Worm (Caenorhabditis elegans): ENCODE results near the gene col-148.

Gene col-148

DNA sequence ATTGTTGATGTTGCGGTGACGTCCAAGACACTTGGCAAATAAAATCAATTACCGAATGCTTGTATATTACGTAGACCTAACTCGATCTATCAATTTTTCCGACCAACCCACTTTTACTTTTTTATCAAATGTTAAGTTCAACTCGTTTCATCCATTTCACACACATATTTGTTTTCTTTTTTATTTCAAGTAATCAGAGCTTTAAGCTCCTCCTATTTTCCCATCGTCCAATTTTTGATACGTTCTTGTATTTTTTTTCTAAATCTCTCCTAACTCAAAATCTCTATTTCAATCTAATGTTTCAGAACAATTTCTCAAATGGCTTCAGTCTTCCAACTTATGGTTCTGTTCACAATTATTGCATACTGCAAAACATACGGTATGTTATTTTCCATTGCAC is 43.2 kb upstream of the col-148 start, which contains the start of gene ZK856.6:
Gene ZK856.6 (plus strand): TSS at position 301 of the 400 bp plus-strand sequence.
- TF ChIP-seq sup-37 (GFP tag; optimal IDR thresholded peaks at IDR 0.05): no peak
- TF ChIP-seq mep-1 (tag; optimal IDR thresholded peaks at IDR 0.05): no peak
- TF ChIP-seq unc-98 (GFP tag; IDR thresholded peaks at IDR 0.05): no peak
- no peak for TF ChIP-seq C34B4.2 (tag; optimal IDR thresholded peaks at IDR 0.05)
- TF ChIP-seq skn-1 (tag; optimal IDR thresholded peaks at IDR 0.05): no peak
- no peak for TF ChIP-seq nhr-12 (tag; optimal IDR thresholded peaks at IDR 0.05)
- TF ChIP-seq nhr-85 (tag): no peak
- TF ChIP-seq tlp-1 (tag; optimal IDR thresholded peaks at IDR 0.05): no peak
- no peak for TF ChIP-seq ces-1 (GFP tag; optimal IDR thresholded peaks at IDR 0.05)

DNA sequence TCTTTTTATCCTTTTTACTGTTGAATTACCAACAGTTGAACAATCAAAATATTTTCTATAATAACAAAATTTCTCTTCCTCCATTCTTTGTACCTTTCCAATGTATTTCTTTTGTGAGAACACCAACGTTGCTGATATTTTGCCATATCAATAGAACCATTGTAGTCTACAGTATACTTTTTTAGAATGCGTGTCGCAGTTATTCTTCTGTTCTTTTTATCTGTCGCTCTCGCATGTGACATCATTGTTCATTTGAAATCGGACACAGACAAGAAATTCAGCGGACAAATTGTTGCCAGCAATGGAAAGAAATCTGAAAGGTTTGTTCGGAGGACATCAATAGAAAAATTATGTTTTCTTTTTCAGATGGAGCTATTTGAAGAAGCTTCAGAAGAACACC is 39.6 kb upstream of the col-148 start, which contains the start of gene ZK856.7:
Gene ZK856.7 (plus strand): TSS at position 186 of the 400 bp plus-strand sequence.
- TF ChIP-seq nhr-11 (tag; optimal IDR thresholded peaks at IDR 0.05) (no peak), blmp-1 (tag; optimal IDR thresholded peaks at IDR 0.05) (peak; percentile 9), nhr-20 (tag; optimal IDR thresholded peaks at IDR 0.05) (peak; percentile 16)

ce11 chrV:10202340-10202739 is 39.2 kb upstream of the col-148 start:
- TF ChIP-seq unc-30 (tag; optimal IDR thresholded peaks at IDR 0.05): no peak
- no peak for TF ChIP-seq efl-1 (optimal IDR thresholded peaks at IDR 0.05)
- TF ChIP-seq efl-1 (GFP tag; optimal IDR thresholded peaks at IDR 0.05 in 1 of 2): peak in 1 of 2 experiments; percentile 91
- peak; percentile 15 for TF ChIP-seq elt-2 (tag; optimal IDR thresholded peaks at IDR 0.05)
- no peak for TF ChIP-seq blmp-1 (tag; optimal IDR thresholded peaks at IDR 0.05)

DNA sequence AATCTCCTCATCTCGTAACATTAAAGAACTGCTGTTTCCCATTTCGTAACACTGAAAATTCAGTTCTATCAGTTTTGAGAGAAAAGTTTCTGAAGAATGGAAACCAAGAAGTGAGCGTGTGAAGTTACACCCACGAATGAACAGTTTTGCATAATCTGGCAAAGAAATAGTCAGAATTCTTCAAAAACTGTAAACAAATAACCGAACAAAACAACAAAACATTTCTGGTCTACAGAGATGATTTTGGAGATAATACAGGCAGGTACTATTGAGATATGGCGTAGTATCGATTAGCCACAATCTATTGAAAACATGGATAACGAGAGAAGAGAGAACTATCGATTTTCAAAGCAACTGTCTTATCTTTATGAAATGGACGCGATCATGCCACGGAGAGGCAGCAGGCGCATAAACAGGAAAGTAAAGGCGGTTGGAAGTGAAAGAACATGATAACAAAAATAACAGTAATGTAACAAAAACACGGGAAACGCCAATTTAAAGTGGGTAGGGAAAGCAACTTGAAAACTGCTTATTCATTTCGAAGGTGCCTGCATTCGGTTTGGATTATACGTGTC is 38.0 kb upstream of the col-148 start, which contains the start of gene chpf-1:
Gene chpf-1 (minus strand): TSS at position 51 of the 575 bp plus-strand sequence.
- TF ChIP-seq C04F5.9 (tag; optimal IDR thresholded peaks at IDR 0.05) (no peak), unc-130 (tag; optimal IDR thresholded peaks at IDR 0.05) (peak; percentile 26), nhr-71 (tag; optimal IDR thresholded peaks at IDR 0.05) (peak; percentile 31), elt-3 (tag; optimal IDR thresholded peaks at IDR 0.05) (peak in 1 of 6 experiments; percentile 80), mef-2 (tag; optimal IDR thresholded peaks at IDR 0.05) (no peak), aha-1 (tag; optimal IDR thresholded peaks at IDR 0.05) (no peak), elt-2 (tag; optimal IDR thresholded peaks at IDR 0.05) (peak; percentile 22), pqm-1 (tag; optimal IDR thresholded peaks at IDR 0.05) (no peak), mep-1 (tag; optimal IDR thresholded peaks at IDR 0.05) (peak; percentile 20), nhr-20 (tag; optimal IDR thresholded peaks at IDR 0.05) (peak; percentile 11), lin-14 (GFP tag; optimal IDR thresholded peaks at IDR 0.05) (peak; percentile 38), lin-35 (GFP tag; optimal IDR thresholded peaks at IDR 0.05) (peak in 1 of 2 experiments; percentile 58), snu-23 (GFP tag; optimal IDR thresholded peaks at IDR 0.05) (peak; percentile 29), blmp-1 (tag; optimal IDR thresholded peaks at IDR 0.05) (peak; percentile 80), nhr-12 (tag; optimal IDR thresholded peaks at IDR 0.05) (no peak), lsy-2 (tag; optimal IDR thresholded peaks at IDR 0.05) (no peak), mdl-1 (tag; optimal IDR thresholded peaks at IDR 0.05) (peak in 1 of 2 experiments; percentile 0), nhr-84 (tag; optimal IDR thresholded peaks at IDR 0.05) (no peak)

DNA sequence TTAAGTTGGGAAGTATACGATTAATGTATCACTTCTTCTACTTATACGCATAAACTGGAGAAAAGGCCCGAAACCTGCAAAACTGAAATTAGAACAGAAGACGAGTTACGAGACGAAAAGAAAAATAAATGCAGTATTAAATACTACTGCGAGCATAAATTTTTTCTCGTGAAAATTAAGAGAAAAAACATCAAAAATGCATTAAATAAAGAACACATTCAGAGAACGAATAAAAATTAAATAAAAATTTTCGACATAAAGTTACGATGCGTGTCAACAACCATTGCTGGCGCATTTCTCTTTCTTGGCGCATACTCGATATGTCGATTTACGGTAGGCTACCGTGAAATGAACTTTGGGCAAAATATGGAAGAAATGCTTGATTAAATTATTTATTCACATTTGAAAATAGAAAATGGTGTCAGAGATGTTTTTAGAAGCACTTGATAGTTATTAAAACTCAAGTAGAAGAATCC is 36.7 kb upstream of the col-148 start, which contains the start of the genes ZK856.19 and ZK856.11:
Gene ZK856.19 (minus strand): TSS at position 51 of the 476 bp plus-strand sequence.
Gene ZK856.11 (minus strand): TSS at position 76 of the 476 bp plus-strand sequence.
- TF ChIP-seq dpl-1 (GFP tag; optimal IDR thresholded peaks at IDR 0.05): peak; percentile 58 to 73 (median 72)
- no peak for TF ChIP-seq fkh-4 (tag; optimal IDR thresholded peaks at IDR 0.05; ENCODE audit: borderline replicate concordance)
- no peak for TF ChIP-seq unc-62 (GFP tag; optimal IDR thresholded peaks at IDR 0.05)
- TF ChIP-seq C04F5.9 (tag; optimal IDR thresholded peaks at IDR 0.05): no peak
- peak; percentile 21 to 47 (median 40) for TF ChIP-seq ceh-82 (tag; optimal IDR thresholded peaks at IDR 0.05)
- peak; percentile 86 for TF ChIP-seq nhr-85 (tag)
- no peak for TF ChIP-seq fkh-8 (tag; optimal IDR thresholded peaks at IDR 0.05)
- TF ChIP-seq rnt-1 (tag; optimal IDR thresholded peaks at IDR 0.05): peak; percentile 70
- no peak for TF ChIP-seq mab-9 (GFP tag; IDR thresholded peaks at IDR 0.05)
- no peak for TF ChIP-seq nhr-28 (tag; optimal IDR thresholded peaks at IDR 0.05)
- peak; percentile 79 for TF ChIP-seq snu-23 (GFP tag; optimal IDR thresholded peaks at IDR 0.05)
- TF ChIP-seq ztf-4 (tag; optimal IDR thresholded peaks at IDR 0.05): no peak
- TF ChIP-seq unc-98 (GFP tag; IDR thresholded peaks at IDR 0.05): no peak
- peak; percentile 77 for TF ChIP-seq swsn-7 (tag; optimal IDR thresholded peaks at IDR 0.05)
- TF ChIP-seq nhr-76 (tag; optimal IDR thresholded peaks at IDR 0.05): no peak
- TF ChIP-seq ceh-88 (GFP tag; IDR thresholded peaks at IDR 0.05): no peak
- peak; percentile 63 to 74 for TF ChIP-seq efl-1 (optimal IDR thresholded peaks at IDR 0.05)
- TF ChIP-seq efl-1 (GFP tag; optimal IDR thresholded peaks at IDR 0.05 in 1 of 2): peak; percentile 66 to 97
- peak; percentile 77 for TF ChIP-seq xbp-1 (tag; optimal IDR thresholded peaks at IDR 0.05)
- TF ChIP-seq mdl-1 (tag; optimal IDR thresholded peaks at IDR 0.05): no peak
- TF ChIP-seq hpl-2 (GFP tag; optimal IDR thresholded peaks at IDR 0.05): no peak
- TF ChIP-seq nhr-20 (tag; optimal IDR thresholded peaks at IDR 0.05): peak; percentile 78
- TF ChIP-seq hlh-4 (tag; optimal IDR thresholded peaks at IDR 0.05): no peak
